Fruit fly (Drosophila melanogaster): ENCODE data around the gene spd-2.

spd-2 gene

DNA sequence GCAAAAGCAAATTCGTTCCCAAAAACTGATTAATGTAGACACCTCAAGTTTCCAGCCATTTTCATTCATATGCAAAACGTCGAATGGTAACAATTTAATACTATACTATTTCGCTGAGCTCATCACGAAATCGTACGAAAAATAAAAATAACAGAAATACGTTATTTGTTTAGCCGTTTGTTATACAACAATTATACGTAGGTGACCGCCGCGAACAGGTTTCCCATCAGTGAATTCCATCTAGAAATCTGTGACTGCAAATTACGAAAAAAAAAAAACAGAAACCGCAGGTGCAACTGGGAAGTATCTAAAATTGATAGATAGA is 23.1 kb downstream of the spd-2 start:
- TF ChIP-seq CG9948 (tag; optimal IDR thresholded peaks at IDR 0.05) (no peak), Snoo (tag; optimal IDR thresholded peaks at IDR 0.05) (no peak), CG34367 (tag; optimal IDR thresholded peaks at IDR 0.05) (no peak), CG14655 (GFP tag; optimal IDR thresholded peaks at IDR 0.05) (no peak), CG4496 (GFP tag; IDR thresholded peaks at IDR 0.05) (no peak), CG12605 (GFP tag; IDR thresholded peaks at IDR 0.05) (no peak), CG13204 (GFP tag; optimal IDR thresholded peaks at IDR 0.05) (no peak), CG15710 (tag; optimal IDR thresholded peaks at IDR 0.05) (no peak), Ets98B (GFP tag; IDR thresholded peaks at IDR 0.05) (no peak), Pif1A (GFP tag; optimal IDR thresholded peaks at IDR 0.05) (no peak), rn (GFP tag; IDR thresholded peaks at IDR 0.05) (no peak), Pif1B (GFP tag; optimal IDR thresholded peaks at IDR 0.05) (no peak)

DNA sequence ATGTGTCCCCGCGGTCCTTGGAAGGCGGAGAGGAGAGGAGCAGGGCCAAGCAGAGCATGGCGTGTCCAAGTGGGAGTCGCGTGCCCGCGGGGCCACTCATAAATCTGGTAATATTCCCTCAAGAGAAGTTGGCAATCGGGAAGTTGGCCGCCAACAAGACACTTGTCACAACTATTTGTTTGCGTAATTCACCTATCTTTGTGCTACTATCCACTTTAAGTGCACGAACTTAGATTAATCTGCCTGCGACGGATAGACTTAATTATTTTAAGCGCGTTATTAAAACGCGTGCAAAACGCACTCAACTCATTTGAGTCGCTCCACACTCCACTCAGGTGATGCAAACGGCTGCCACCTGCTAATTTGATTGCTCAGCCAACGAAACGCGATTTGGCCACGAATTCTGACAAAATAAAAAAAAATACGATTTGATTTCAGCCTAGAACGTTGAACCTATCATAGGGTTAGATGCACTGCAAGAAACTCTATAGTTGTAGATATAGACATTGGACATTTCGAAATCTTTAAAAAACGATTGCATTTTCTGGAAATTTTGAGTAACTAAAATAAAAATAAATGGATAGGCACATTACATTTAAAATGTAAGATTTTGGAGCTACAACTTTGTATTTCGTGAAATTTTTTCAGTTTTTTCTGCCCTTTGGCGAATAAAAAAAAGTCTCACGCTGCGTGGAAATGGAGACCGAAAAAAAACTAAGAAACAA is 23.6 kb downstream of the spd-2 start:
- TF ChIP-seq CG14655 (GFP tag; optimal IDR thresholded peaks at IDR 0.05) (no peak), Ets98B (GFP tag; IDR thresholded peaks at IDR 0.05) (no peak), CG12605 (GFP tag; IDR thresholded peaks at IDR 0.05) (no peak), CG8301 (tag; optimal IDR thresholded peaks at IDR 0.05) (peak; percentile 7), Snoo (tag; optimal IDR thresholded peaks at IDR 0.05) (no peak), CG4496 (GFP tag; IDR thresholded peaks at IDR 0.05) (0 out of 3 replicates have a peak, but pooled peaks have one; percentile 6)

DNA sequence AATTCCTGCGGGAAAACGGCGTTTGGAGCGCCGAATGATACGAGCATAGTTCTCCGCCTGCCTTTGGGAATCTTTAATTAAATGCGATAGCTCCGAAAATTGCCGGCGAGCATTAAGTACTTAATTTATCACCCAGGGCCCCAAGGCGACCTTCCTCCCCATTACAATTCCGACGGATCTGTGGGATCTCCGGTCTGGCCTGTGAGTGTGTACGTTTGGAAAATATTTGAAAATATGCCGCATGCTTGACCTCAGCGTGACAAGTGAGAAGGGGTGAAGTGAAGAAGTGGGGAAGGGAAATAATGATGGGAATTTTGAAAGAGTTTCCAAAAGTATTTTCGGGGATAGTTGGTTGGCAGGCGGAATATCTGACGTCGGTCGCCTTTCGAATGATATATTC is 25.4 kb downstream of the spd-2 start:
- TF ChIP-seq fd96Ca (GFP tag; IDR thresholded peaks at IDR 0.05): no peak
- TF ChIP-seq gl (tag; optimal IDR thresholded peaks at IDR 0.05): no peak
- no peak for TF ChIP-seq CG32121 (GFP tag; IDR thresholded peaks at IDR 0.05)
- no peak for TF ChIP-seq Pif1A (GFP tag; optimal IDR thresholded peaks at IDR 0.05)
- no peak for TF ChIP-seq CG8159 (tag; optimal IDR thresholded peaks at IDR 0.05)
- no peak for TF ChIP-seq Ets98B (GFP tag; IDR thresholded peaks at IDR 0.05)
- TF ChIP-seq CG17806 (tag; optimal IDR thresholded peaks at IDR 0.05): no peak
- no peak for TF ChIP-seq CG34367 (tag; optimal IDR thresholded peaks at IDR 0.05)
- TF ChIP-seq EcR (GFP tag; optimal IDR thresholded peaks at IDR 0.05): no peak
- no peak for TF ChIP-seq CG8301 (tag; optimal IDR thresholded peaks at IDR 0.05)
- TF ChIP-seq D1 (tag; optimal IDR thresholded peaks at IDR 0.05): no peak
- TF ChIP-seq Pif1B (GFP tag; optimal IDR thresholded peaks at IDR 0.05): no peak
- TF ChIP-seq CG15710 (tag; optimal IDR thresholded peaks at IDR 0.05): no peak
- TF ChIP-seq Snoo (tag; optimal IDR thresholded peaks at IDR 0.05): no peak
- no peak for TF ChIP-seq CG4496 (GFP tag; IDR thresholded peaks at IDR 0.05)

DNA sequence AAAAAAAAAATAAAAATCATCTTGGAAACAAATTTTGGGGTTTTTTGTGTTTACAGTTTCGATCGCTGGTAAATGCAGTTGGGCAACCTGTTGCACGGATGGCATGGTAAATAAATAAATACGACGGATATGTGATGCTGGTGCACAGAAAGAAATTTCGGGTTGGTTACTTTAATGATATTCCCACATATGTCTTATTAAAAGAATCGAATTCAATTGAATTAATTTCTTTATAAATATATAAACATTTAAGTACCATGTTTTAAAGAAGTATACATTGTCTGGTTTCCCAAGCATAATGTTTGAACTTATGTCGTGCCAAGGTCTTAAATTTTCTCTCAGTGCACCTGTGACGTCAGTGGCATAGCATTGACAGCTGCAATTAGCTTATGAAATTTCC is 27.3 kb downstream of the spd-2 start:
- TF ChIP-seq CG14655 (GFP tag; optimal IDR thresholded peaks at IDR 0.05) (peak; percentile 16), Snoo (tag; optimal IDR thresholded peaks at IDR 0.05) (no peak), CG13204 (GFP tag; optimal IDR thresholded peaks at IDR 0.05) (no peak), fd96Ca (GFP tag; IDR thresholded peaks at IDR 0.05) (no peak), CG17806 (tag; optimal IDR thresholded peaks at IDR 0.05) (no peak), gl (tag; optimal IDR thresholded peaks at IDR 0.05) (no peak), Pif1A (GFP tag; optimal IDR thresholded peaks at IDR 0.05) (no peak), CG12605 (GFP tag; IDR thresholded peaks at IDR 0.05) (no peak), CG34367 (tag; optimal IDR thresholded peaks at IDR 0.05) (no peak), CG8301 (tag; optimal IDR thresholded peaks at IDR 0.05) (no peak), Pif1B (GFP tag; optimal IDR thresholded peaks at IDR 0.05) (no peak), D1 (tag; optimal IDR thresholded peaks at IDR 0.05) (no peak), CG8159 (tag; optimal IDR thresholded peaks at IDR 0.05) (no peak), CG4496 (GFP tag; IDR thresholded peaks at IDR 0.05) (no peak), CG32121 (GFP tag; IDR thresholded peaks at IDR 0.05) (0 out of 2 replicates have a peak, but pooled peaks have one; percentile 20), CG9948 (tag; optimal IDR thresholded peaks at IDR 0.05) (no peak), CG10348 (GFP tag; IDR thresholded peaks at IDR 0.05) (no peak)

DNA sequence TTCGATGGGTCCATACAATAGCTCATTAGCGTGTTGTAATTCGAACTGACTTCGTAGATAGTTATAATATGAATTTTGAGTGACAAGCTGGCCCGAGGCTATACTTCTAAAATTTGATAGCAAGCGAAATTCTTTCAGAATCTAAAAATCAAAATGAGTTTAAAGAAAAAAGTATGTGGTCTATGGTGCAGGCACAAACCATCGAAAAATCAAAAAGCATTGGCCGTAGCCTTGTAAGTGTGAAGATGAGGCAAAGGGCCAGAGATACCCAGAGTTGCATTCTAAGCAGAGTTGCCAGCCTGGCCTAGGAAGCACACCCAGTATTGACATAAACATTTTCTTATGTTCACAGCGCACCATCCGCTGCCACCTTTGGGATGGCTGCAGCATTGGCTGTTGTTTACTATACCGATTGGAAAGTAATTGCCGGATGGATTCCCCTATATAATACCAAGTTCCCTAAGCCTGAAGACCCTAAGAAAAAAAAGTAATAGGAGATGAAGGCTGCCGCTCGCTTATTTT is 28.1 kb downstream of the spd-2 start, which contains the start of gene UQCR-6.4L:
TSS of gene UQCR-6.4L (plus strand) at position 51 of the 522 bp plus-strand sequence.
- no peak for TF ChIP-seq Ets98B (GFP tag; IDR thresholded peaks at IDR 0.05)
- no peak for TF ChIP-seq CG4496 (GFP tag; IDR thresholded peaks at IDR 0.05)
- no peak for TF ChIP-seq Pif1B (GFP tag; optimal IDR thresholded peaks at IDR 0.05)
- TF ChIP-seq rn (GFP tag; IDR thresholded peaks at IDR 0.05): no peak
- TF ChIP-seq gl (tag; optimal IDR thresholded peaks at IDR 0.05): no peak
- no peak for TF ChIP-seq CG13204 (GFP tag; optimal IDR thresholded peaks at IDR 0.05)
- TF ChIP-seq Snoo (tag; optimal IDR thresholded peaks at IDR 0.05): no peak
- TF ChIP-seq CG8301 (tag; optimal IDR thresholded peaks at IDR 0.05): no peak
- no peak for TF ChIP-seq CG34367 (tag; optimal IDR thresholded peaks at IDR 0.05)
- TF ChIP-seq CG9948 (tag; optimal IDR thresholded peaks at IDR 0.05): no peak
- no peak for TF ChIP-seq CG32121 (GFP tag; IDR thresholded peaks at IDR 0.05)

DNA sequence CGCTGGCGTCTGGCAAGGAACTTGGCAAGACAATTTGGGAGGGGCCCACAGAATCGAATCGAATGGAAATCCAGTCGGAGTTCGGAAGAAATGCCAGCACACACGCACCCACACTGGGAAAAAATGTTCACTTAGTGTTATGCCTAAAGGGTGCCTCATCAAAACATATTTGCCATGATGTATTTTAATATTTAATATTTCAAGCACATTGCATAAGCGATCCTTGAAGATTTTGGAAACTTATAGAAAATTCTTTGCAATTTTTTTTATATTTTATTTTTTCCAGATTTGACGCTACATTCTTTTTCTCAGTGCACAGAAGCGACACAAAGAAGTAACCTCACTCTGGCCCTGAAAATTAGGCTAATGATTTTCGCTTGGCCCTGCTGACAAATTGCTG is 28.7 kb downstream of the spd-2 start:
- no peak for TF ChIP-seq CG4496 (GFP tag; IDR thresholded peaks at IDR 0.05)
- no peak for TF ChIP-seq CG12605 (GFP tag; IDR thresholded peaks at IDR 0.05)
- TF ChIP-seq Ets98B (GFP tag; IDR thresholded peaks at IDR 0.05): no peak

DNA sequence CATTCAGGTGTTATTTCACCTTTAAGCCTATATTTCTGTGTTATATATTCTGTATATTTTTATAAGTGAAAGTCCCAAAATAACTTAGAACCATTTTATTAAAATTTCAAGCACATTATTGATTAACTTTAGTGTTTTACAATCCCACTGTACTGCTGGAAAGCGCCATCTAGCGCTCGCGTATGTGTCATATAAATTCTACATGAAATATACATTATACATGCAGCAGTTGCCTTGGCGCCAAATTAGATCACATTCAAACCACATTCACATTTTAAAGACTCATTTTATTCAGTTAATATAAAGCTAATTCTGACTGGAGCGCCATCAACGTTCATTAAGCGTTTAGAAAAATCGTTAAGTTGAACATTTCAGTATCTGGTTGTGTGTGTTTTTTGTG is 31.5 kb downstream of the spd-2 start:
- TF ChIP-seq rn (GFP tag; IDR thresholded peaks at IDR 0.05): no peak
- TF ChIP-seq CG8159 (tag; optimal IDR thresholded peaks at IDR 0.05): no peak
- no peak for TF ChIP-seq CG15710 (tag; optimal IDR thresholded peaks at IDR 0.05)
- no peak for TF ChIP-seq Pif1A (GFP tag; optimal IDR thresholded peaks at IDR 0.05)
- no peak for TF ChIP-seq CG17806 (tag; optimal IDR thresholded peaks at IDR 0.05)
- no peak for TF ChIP-seq Ets98B (GFP tag; IDR thresholded peaks at IDR 0.05)
- TF ChIP-seq CG10348 (GFP tag; IDR thresholded peaks at IDR 0.05): no peak
- TF ChIP-seq Snoo (tag; optimal IDR thresholded peaks at IDR 0.05): no peak
- TF ChIP-seq CG14655 (GFP tag; optimal IDR thresholded peaks at IDR 0.05): no peak
- TF ChIP-seq Pif1B (GFP tag; optimal IDR thresholded peaks at IDR 0.05): no peak
- no peak for TF ChIP-seq CG4496 (GFP tag; IDR thresholded peaks at IDR 0.05)
- no peak for TF ChIP-seq CG13204 (GFP tag; optimal IDR thresholded peaks at IDR 0.05)

Data from whole organism, pupa.